Worm (Caenorhabditis elegans): ENCODE results near the gene H23N18.5.
"Not testable (repeated sequence)": the region's sequence is repeated elsewhere in the genome, so short reads cannot be mapped to it uniquely, and the experiment has no call there.

- TF ChIP-seq nhr-6 (tag; optimal IDR thresholded peaks at IDR 0.05); lin-13 (GFP tag; optimal IDR thresholded peaks at IDR 0.05); unc-39 (tag; optimal IDR thresholded peaks at IDR 0.05); nhr-77 (tag; optimal IDR thresholded peaks at IDR 0.05); sem-4 (tag; optimal IDR thresholded peaks at IDR 0.05); nhr-11 (tag; optimal IDR thresholded peaks at IDR 0.05); nhr-12 (tag; optimal IDR thresholded peaks at IDR 0.05); nhr-237 (tag; optimal IDR thresholded peaks at IDR 0.05); aly-2 (tag; optimal IDR thresholded peaks at IDR 0.05); lin-39 (tag; optimal IDR thresholded peaks at IDR 0.05); ZK546.5 (tag; optimal IDR thresholded peaks at IDR 0.05); blmp-1 (tag; optimal IDR thresholded peaks at IDR 0.05; ENCODE audit: insufficient read depth); elt-3 (tag; optimal IDR thresholded peaks at IDR 0.05); nhr-10 (tag; optimal IDR thresholded peaks at IDR 0.05): not testable (repeated sequence)
Measured at ce11 chrV:4900020-4900419, 12.2 kb downstream of the H23N18.5 start, which contains the start of gene ugt-10.

Data from whole organism, L2 larva.